Fruit fly (Drosophila melanogaster) whole organism, embryonic: ENCODE results near the gene Epp.
A peak's percentile ranks its signal among the peaks of the same experiment; 100 is the strongest.

Source experiments
- Bdp1 ChIP-seq: fragments of 200-800 bp; sonication (Bioruptor generic); optimal IDR thresholded peaks from 3 replicates; lab custom pipeline; 2016; ENCODE audit warnings: missing biosample characterization, missing genetic modification characterization
- CG10209 ChIP-seq: fragments of 200-800 bp; sonication (Bioruptor generic); optimal IDR thresholded peaks from 3 replicates; lab custom pipeline; 2017; ENCODE audit warnings: missing biosample characterization, mild to moderate bottlenecking, missing genetic modification characterization, missing genetic modification reagents
- CG10543 ChIP-seq: fragments of 200-800 bp; sonication (Bioruptor generic); optimal IDR thresholded peaks from 3 replicates; lab custom pipeline; 2017; ENCODE audit warnings: missing biosample characterization, mild to moderate bottlenecking, missing genetic modification characterization, moderate library complexity
- CG11696 ChIP-seq: fragments of 200-800 bp; sonication (Bioruptor generic); IDR thresholded peaks from 2 replicates; pipeline ENCODE4 v1.3.6; 2022; ENCODE audit warnings: missing biosample characterization, missing genetic modification characterization
- CG1233 ChIP-seq: fragments of 200-800 bp; sonication (Bioruptor generic); optimal IDR thresholded peaks from 4 replicates; lab custom pipeline; 2018; ENCODE audit warnings: missing biosample characterization, mild to moderate bottlenecking, missing genetic modification characterization
- CG13123 ChIP-seq: fragments of 200-800 bp; sonication (Bioruptor generic); optimal IDR thresholded peaks from 2 replicates; lab custom pipeline; 2016; ENCODE audit warnings: missing biosample characterization, missing genetic modification characterization
- CG15479 ChIP-seq: fragments of 200-800 bp; sonication (Bioruptor generic); optimal IDR thresholded peaks from 3 replicates; lab custom pipeline; 2019; ENCODE audit warnings: missing biosample characterization, mild to moderate bottlenecking, missing genetic modification characterization, moderate library complexity
- CG15696 ChIP-seq: fragments of 200-800 bp; sonication (Bioruptor generic); optimal IDR thresholded peaks from 2 replicates; lab custom pipeline; 2019; ENCODE audit warnings: missing biosample characterization, mild to moderate bottlenecking, missing genetic modification characterization, moderate library complexity
- CG17385 ChIP-seq: fragments of 200-800 bp; sonication (Bioruptor generic); optimal IDR thresholded peaks from 3 replicates; lab custom pipeline; 2018; ENCODE audit warnings: missing biosample characterization, mild to moderate bottlenecking, missing genetic modification characterization
- CG18599 ChIP-seq: fragments of 200-800 bp; sonication (Bioruptor generic); optimal IDR thresholded peaks from 3 replicates; lab custom pipeline; 2017; ENCODE audit warnings: missing biosample characterization, missing genetic modification characterization, mild to moderate bottlenecking, moderate library complexity, missing genetic modification reagents
- CG2875 ChIP-seq: fragments of 200-800 bp; sonication (Bioruptor generic); optimal IDR thresholded peaks from 2 replicates; lab custom pipeline; 2017; ENCODE audit warnings: missing biosample characterization, mild to moderate bottlenecking, missing genetic modification characterization, missing genetic modification reagents
- CG30403 ChIP-seq: fragments of 200-800 bp; sonication (Bioruptor generic); optimal IDR thresholded peaks from 3 replicates; lab custom pipeline; 2016; ENCODE audit warnings: missing biosample characterization, missing genetic modification characterization
- CG3163 ChIP-seq: fragments of 200-800 bp; sonication (Bioruptor generic); optimal IDR thresholded peaks from 3 replicates; lab custom pipeline; 2016; ENCODE audit warnings: missing biosample characterization, missing genetic modification characterization
- CG32532 ChIP-seq: fragments of 200-800 bp; sonication (Bioruptor generic); IDR thresholded peaks from 2 replicates; pipeline ENCODE4 v1.3.6; 2022; ENCODE audit warnings: missing biosample characterization, missing genetic modification characterization
- CG34376 ChIP-seq: fragments of 200-800 bp; sonication (Bioruptor generic); optimal IDR thresholded peaks from 2 replicates; lab custom pipeline; 2018; ENCODE audit warnings: missing biosample characterization, mild to moderate bottlenecking, missing genetic modification characterization
- CG4820 ChIP-seq: fragments of 200-800 bp; sonication (Bioruptor generic); optimal IDR thresholded peaks from 3 replicates; lab custom pipeline; 2016; ENCODE audit warnings: missing biosample characterization, missing genetic modification characterization
- CG6254 ChIP-seq: fragments of 200-800 bp; sonication (Bioruptor generic); optimal IDR thresholded peaks from 3 replicates; lab custom pipeline; 2017; ENCODE audit warnings: mild to moderate bottlenecking, missing biosample characterization, missing genetic modification reagents, missing genetic modification characterization
- CG6689 ChIP-seq: fragments of 200-800 bp; sonication (Bioruptor generic); IDR thresholded peaks from 2 replicates; pipeline ENCODE4 v1.3.6; 2022; ENCODE audit warnings: missing biosample characterization, missing genetic modification characterization
- CG6813 ChIP-seq: fragments of 200-800 bp; sonication (Bioruptor generic); optimal IDR thresholded peaks from 2 replicates; lab custom pipeline; 2017; ENCODE audit warnings: missing biosample characterization, missing genetic modification characterization, mild to moderate bottlenecking, moderate library complexity, missing genetic modification reagents
- CG7357 ChIP-seq: fragments of 200-800 bp; sonication (Bioruptor generic); IDR thresholded peaks from 3 replicates; pipeline ENCODE4 v1.3.6; 2022; ENCODE audit warnings: missing biosample characterization, missing genetic modification characterization
- CG8281 ChIP-seq: fragments of 200-800 bp; sonication (Bioruptor generic); optimal IDR thresholded peaks from 2 replicates; lab custom pipeline; 2018; ENCODE audit warnings: missing biosample characterization, mild to moderate bottlenecking, missing genetic modification characterization, moderate library complexity
- CG9932 ChIP-seq: fragments of 200-800 bp; sonication (Bioruptor generic); IDR thresholded peaks from 2 replicates; pipeline ENCODE4 v1.3.6; 2022; ENCODE audit warnings: missing biosample characterization, missing genetic modification characterization
- Chrac-16 ChIP-seq: fragments of 200-800 bp; sonication (Bioruptor generic); optimal IDR thresholded peaks from 3 replicates; lab custom pipeline; 2016; ENCODE audit warnings: missing biosample characterization, missing genetic modification characterization
- GATAe ChIP-seq: fragments of 200-800 bp; sonication (Bioruptor generic); conservative IDR thresholded peaks from 2 replicates; pipeline ENCODE4 v1.3.6; 2022; ENCODE audit warnings: missing biosample characterization, missing genetic modification characterization
- HLH3B ChIP-seq: fragments of 200-800 bp; sonication (Bioruptor generic); IDR thresholded peaks from 2 replicates; pipeline ENCODE4 v1.3.6; 2022; ENCODE audit warnings: missing biosample characterization, missing genetic modification characterization
- HLH4C ChIP-seq: fragments of 200-800 bp; sonication (Bioruptor generic); IDR thresholded peaks from 3 replicates; pipeline ENCODE4 v1.3.6; 2022; ENCODE audit warnings: missing biosample characterization, missing genetic modification characterization; ENCODE audit not compliant: partially characterized antibody
- Lhr ChIP-seq: fragments of 200-800 bp; sonication (Bioruptor generic); optimal IDR thresholded peaks from 3 replicates; lab custom pipeline; 2017; ENCODE audit warnings: mild to moderate bottlenecking, missing biosample characterization, missing genetic modification reagents, missing genetic modification characterization
- Max ChIP-seq: fragments of 200-800 bp; sonication (Bioruptor generic); optimal IDR thresholded peaks from 2 replicates; lab custom pipeline; 2016; ENCODE audit warnings: missing biosample characterization, mild to moderate bottlenecking, missing genetic modification characterization
- Ptx1 ChIP-seq: fragments of 200-800 bp; sonication (Bioruptor generic); IDR thresholded peaks from 2 replicates; pipeline ENCODE4 v1.3.6; 2022; ENCODE audit warnings: missing biosample characterization, missing genetic modification characterization
- Ravus ChIP-seq: fragments of 200-800 bp; sonication (Bioruptor generic); IDR thresholded peaks from 2 replicates; pipeline ENCODE4 v1.3.6; 2022; ENCODE audit warnings: missing biosample characterization, missing genetic modification characterization
- Side ChIP-seq: fragments of 200-800 bp; sonication (Bioruptor generic); optimal IDR thresholded peaks from 2 replicates; lab custom pipeline; 2016; ENCODE audit warnings: missing biosample characterization, missing genetic modification characterization
- Sox100B ChIP-seq: fragments of 200-800 bp; sonication (Bioruptor generic); optimal IDR thresholded peaks from 3 replicates; lab custom pipeline; 2018; ENCODE audit warnings: missing biosample characterization, mild to moderate bottlenecking, missing genetic modification characterization
- Trl ChIP-seq, 3 experiments: fragments of >200 bp in 2 of 3; fragments of 200-800 bp in 1 of 3; sonication (Bioruptor generic) in 1 of 3; optimal IDR thresholded peaks; 2 replicates in 1 of 3; 3 replicates in 2 of 3; lab custom pipeline; 2016 to 2017; ENCODE audit warnings: missing biosample characterization in 1 of 3, missing genetic modification characterization in 1 of 3
- ab ChIP-seq: fragments of 200-800 bp; sonication (Bioruptor generic); optimal IDR thresholded peaks from 2 replicates; lab custom pipeline; 2016; ENCODE audit warnings: missing biosample characterization, missing genetic modification characterization
- bbx ChIP-seq: fragments of 200-800 bp; sonication (Bioruptor generic); IDR thresholded peaks from 2 replicates; pipeline ENCODE4 v1.3.6; 2022; ENCODE audit warnings: missing biosample characterization, missing genetic modification characterization; ENCODE audit not compliant: partially characterized antibody
- bowl ChIP-seq: fragments of 200-800 bp; sonication (Bioruptor generic); IDR thresholded peaks from 2 replicates; pipeline ENCODE4 v1.3.6; 2022; ENCODE audit warnings: missing biosample characterization, missing genetic modification characterization
- dimm ChIP-seq: fragments of 200-800 bp; sonication (Bioruptor generic); IDR thresholded peaks from 2 replicates; pipeline ENCODE4 v1.3.6; 2022; ENCODE audit warnings: missing biosample characterization, missing genetic modification characterization
- dysf ChIP-seq: fragments of 200-800 bp; sonication (Bioruptor generic); IDR thresholded peaks from 3 replicates; pipeline ENCODE4 v1.3.6; 2022; ENCODE audit warnings: missing biosample characterization, missing genetic modification characterization
- exex ChIP-seq: fragments of 200-800 bp; sonication (Bioruptor generic); optimal IDR thresholded peaks from 4 replicates; lab custom pipeline; 2018; ENCODE audit warnings: missing biosample characterization, mild to moderate bottlenecking, missing genetic modification characterization, moderate library complexity
- fd64A ChIP-seq: fragments of 200-800 bp; sonication (Bioruptor generic); optimal IDR thresholded peaks from 3 replicates; lab custom pipeline; 2018; ENCODE audit warnings: missing biosample characterization, mild to moderate bottlenecking, missing genetic modification characterization
- ftz-f1 ChIP-seq: fragments of 200-800 bp; sonication (Bioruptor generic); optimal IDR thresholded peaks from 2 replicates; lab custom pipeline; 2016; ENCODE audit warnings: missing biosample characterization, missing genetic modification characterization
- gsb ChIP-seq: fragments of 200-800 bp; sonication (Bioruptor generic); IDR thresholded peaks from 2 replicates; pipeline ENCODE4 v1.3.6; 2022; ENCODE audit warnings: missing biosample characterization, missing genetic modification characterization
- rib ChIP-seq: fragments of 200-800 bp; sonication (Bioruptor generic); IDR thresholded peaks from 2 replicates; pipeline ENCODE4 v1.3.6; 2022; ENCODE audit warnings: missing biosample characterization, missing genetic modification characterization
- sisA ChIP-seq: fragments of 200-800 bp; sonication (Bioruptor generic); IDR thresholded peaks from 2 replicates; pipeline ENCODE4 v1.3.6; 2022; ENCODE audit warnings: missing biosample characterization, missing genetic modification characterization
- sr ChIP-seq: fragments of 200-800 bp; sonication (Bioruptor generic); IDR thresholded peaks from 3 replicates; pipeline ENCODE4 v1.3.6; 2022; ENCODE audit warnings: missing biosample characterization, missing genetic modification characterization
- tgo ChIP-seq: fragments of 200-800 bp; sonication (Bioruptor generic); IDR thresholded peaks from 3 replicates; pipeline ENCODE4 v1.3.6; 2022; ENCODE audit warnings: missing biosample characterization, missing genetic modification characterization
- tin ChIP-seq: fragments of 200-800 bp; sonication (Bioruptor generic); optimal IDR thresholded peaks from 3 replicates; lab custom pipeline; 2016; ENCODE audit warnings: missing biosample characterization, missing genetic modification characterization
- tx ChIP-seq: fragments of 200-800 bp; sonication (Bioruptor generic); optimal IDR thresholded peaks from 2 replicates; lab custom pipeline; 2016; ENCODE audit warnings: missing biosample characterization, missing genetic modification characterization
- unpg ChIP-seq: fragments of 200-800 bp; sonication (Bioruptor generic); optimal IDR thresholded peaks from 3 replicates; lab custom pipeline; 2018; ENCODE audit warnings: missing biosample characterization, mild to moderate bottlenecking, missing genetic modification characterization, moderate library complexity
- vfl ChIP-seq: fragments of 200-800 bp; sonication (Bioruptor generic); optimal IDR thresholded peaks from 2 replicates; lab custom pipeline; 2016; ENCODE audit warnings: missing biosample characterization, missing genetic modification characterization
- vnd ChIP-seq: fragments of 200-800 bp; sonication (Bioruptor generic); IDR thresholded peaks from 3 replicates; pipeline ENCODE4 v1.3.6; 2022; ENCODE audit warnings: missing biosample characterization, missing genetic modification characterization; ENCODE audit not compliant: partially characterized antibody

Gene Epp

dm6 chr3R:23947002-23947401 is 45.7 kb downstream of the Epp start (continued):
- TF ChIP-seq CG13123 (GFP tag; lab: Kevin White, UChicago) (no peak), Lhr (no peak), CG15479 (GFP tag; lab: Kevin White, UChicago) (no peak), CG6689 (no peak), Bdp1 (GFP tag; lab: Kevin White, UChicago) (no peak), CG30403 (GFP tag; lab: Kevin White, UChicago) (no peak), Trl (optimal IDR thresholded peaks at IDR 0.05; lab: Kevin White, UChicago) (no peak), Trl (GFP tag; optimal IDR thresholded peaks at IDR 0.05; lab: Kevin White, UChicago) (no peak), unpg (no peak), bowl (GFP tag; lab: Robert Waterston, UW) (no peak), exex (tag; lab: Kevin White, UChicago) (peak; percentile 8), tx (GFP tag; lab: Kevin White, UChicago) (no peak), CG2875 (GFP tag; lab: Kevin White, UChicago) (peak; percentile 43), dysf (GFP tag; lab: Robert Waterston, UW) (no peak), vnd (no peak), Max (GFP tag; lab: Kevin White, UChicago) (no peak), Ravus (no peak), CG10209 (GFP tag; lab: Kevin White, UChicago) (peak; percentile 19), Ptx1 (GFP tag; lab: Robert Waterston, UW) (no peak), Chrac-16 (GFP tag; lab: Kevin White, UChicago) (no peak), sr (GFP tag; lab: Robert Waterston, UW) (no peak), ab (GFP tag; lab: Kevin White, UChicago) (no peak), CG7357 (GFP tag; lab: Robert Waterston, UW) (no peak), CG18599 (GFP tag; lab: Kevin White, UChicago) (no peak), CG4820 (GFP tag; lab: Kevin White, UChicago) (no peak), tin (GFP tag; lab: Kevin White, UChicago) (no peak), CG10543 (GFP tag; lab: Kevin White, UChicago) (peak; percentile 8), dimm (no peak), HLH4C (GFP tag; lab: Robert Waterston, UW) (no peak), GATAe (GFP tag; lab: Robert Waterston, UW) (no peak), tgo (GFP tag; lab: Robert Waterston, UW) (no peak), ftz-f1 (no peak), CG11696 (GFP tag; lab: Robert Waterston, UW) (no peak), CG6813 (GFP tag; lab: Kevin White, UChicago) (peak; percentile 55), bbx (GFP tag; lab: Robert Waterston, UW) (no peak), CG15696 (tag; lab: Kevin White, UChicago) (peak; percentile 36), gsb (GFP tag; lab: Robert Waterston, UW) (no peak), Side (GFP tag; lab: Kevin White, UChicago) (no peak), HLH3B (no peak), vfl (GFP tag; lab: Kevin White, UChicago) (no peak), fd64A (peak; percentile 56), sisA (GFP tag; lab: Robert Waterston, UW) (no peak), CG9932 (GFP tag; lab: Robert Waterston, UW) (0 out of 2 replicates have a peak, but pooled peaks have one; percentile 11), CG1233 (peak; percentile 45), CG6254 (GFP tag; lab: Kevin White, UChicago) (peak; percentile 17), CG8281 (tag; lab: Kevin White, UChicago) (no peak), CG32532 (GFP tag; lab: Robert Waterston, UW) (no peak), CG17385 (peak; percentile 19), rib (GFP tag; lab: Robert Waterston, UW) (no peak), CG3163 (GFP tag; lab: Kevin White, UChicago) (no peak), Sox100B (peak; percentile 24), CG34376 (GFP tag; lab: Kevin White, UChicago) (no peak)
